Fruit fly (Drosophila melanogaster): ENCODE measurements around the gene CG9147.

Gene CG9147

dm6 chr2L:6037830-6038229 lies 28.0 kb upstream of the CG9147 start, which contains the start of the genes CG9117 and CG31643 (continued):
- peak; percentile 32 for TF ChIP-seq cwo (GFP tag; optimal IDR thresholded peaks at IDR 0.05)
- TF ChIP-seq CG33213 (GFP tag; optimal IDR thresholded peaks at IDR 0.05), result peak; percentile 47
- TF ChIP-seq jing (GFP tag; optimal IDR thresholded peaks at IDR 0.05), result no peak
- TF ChIP-seq CG9727 (GFP tag; optimal IDR thresholded peaks at IDR 0.05), result peak; percentile 51
- no peak for TF ChIP-seq inv (GFP tag; IDR thresholded peaks at IDR 0.05; ENCODE audit: partially characterized antibody)
- TF ChIP-seq CG10147 (GFP tag; optimal IDR thresholded peaks at IDR 0.05), result peak; percentile 21
- TF ChIP-seq sna (GFP tag; IDR thresholded peaks at IDR 0.05; ENCODE audit: partially characterized antibody), result no peak
- TF ChIP-seq CG11560 (tag; IDR thresholded peaks at IDR 0.05), result no peak
- TF ChIP-seq pum (GFP tag; optimal IDR thresholded peaks at IDR 0.05), result peak; percentile 13
- TF ChIP-seq CG32532 (GFP tag; IDR thresholded peaks at IDR 0.05), result peak; percentile 52
- TF ChIP-seq CG7372 (GFP tag; IDR thresholded peaks at IDR 0.05), result no peak
- peak; percentile 55 for TF ChIP-seq lbe (GFP tag; optimal IDR thresholded peaks at IDR 0.05)
- TF ChIP-seq exex (tag; optimal IDR thresholded peaks at IDR 0.05), result peak; percentile 60
- peak; percentile 56 for TF ChIP-seq CG13775 (GFP tag; optimal IDR thresholded peaks at IDR 0.05)
- TF ChIP-seq CG14710 (tag; optimal IDR thresholded peaks at IDR 0.05), result peak; percentile 88
- no peak for TF ChIP-seq CG18619 (GFP tag; optimal IDR thresholded peaks at IDR 0.05)
- TF ChIP-seq insv (GFP tag; optimal IDR thresholded peaks at IDR 0.05), result no peak
- TF ChIP-seq Gug (GFP tag; IDR thresholded peaks at IDR 0.05), result no peak
- TF ChIP-seq gce (GFP tag; IDR thresholded peaks at IDR 0.05), result no peak
- peak; percentile 42 for TF ChIP-seq eyg (GFP tag; optimal IDR thresholded peaks at IDR 0.05)
- no peak for TF ChIP-seq CG30431 (GFP tag; optimal IDR thresholded peaks at IDR 0.05)
- no peak for TF ChIP-seq CG3281 (GFP tag; optimal IDR thresholded peaks at IDR 0.05)
- peak; percentile 60 for TF ChIP-seq CG9932 (GFP tag; IDR thresholded peaks at IDR 0.05)
- TF ChIP-seq crc (GFP tag; optimal IDR thresholded peaks at IDR 0.05), result peak; percentile 4
- peak; percentile 64 for TF ChIP-seq pzg (GFP tag; optimal IDR thresholded peaks at IDR 0.05)
- no peak for TF ChIP-seq cg (GFP tag; optimal IDR thresholded peaks at IDR 0.05)
- no peak for TF ChIP-seq NC2α (GFP tag; optimal IDR thresholded peaks at IDR 0.05)
- TF ChIP-seq CG2199 (GFP tag; IDR thresholded peaks at IDR 0.05), result no peak
- TF ChIP-seq rib (GFP tag; IDR thresholded peaks at IDR 0.05), result no peak
- TF ChIP-seq otp (GFP tag; IDR thresholded peaks at IDR 0.05), result no peak
- peak; percentile 35 for TF ChIP-seq maf-S (GFP tag; optimal IDR thresholded peaks at IDR 0.05)
- TF ChIP-seq CG4707 (GFP tag; optimal IDR thresholded peaks at IDR 0.05), result no peak
- TF ChIP-seq CG8089 (GFP tag; optimal IDR thresholded peaks at IDR 0.05), result no peak
- peak; percentile 58 for TF ChIP-seq tx (GFP tag; optimal IDR thresholded peaks at IDR 0.05)
- TF ChIP-seq eve (GFP tag; optimal IDR thresholded peaks at IDR 0.05), result no peak
- TF ChIP-seq CG15073 (GFP tag; optimal IDR thresholded peaks at IDR 0.05), result no peak
- TF ChIP-seq CG34376 (GFP tag; optimal IDR thresholded peaks at IDR 0.05), result peak; percentile 59
- peak; percentile 76 for TF ChIP-seq CG12391 (tag; optimal IDR thresholded peaks at IDR 0.05)
- peak; percentile 82 for TF ChIP-seq lilli (GFP tag; optimal IDR thresholded peaks at IDR 0.05)
- TF ChIP-seq CG1792 (GFP tag; optimal IDR thresholded peaks at IDR 0.05), result no peak
- TF ChIP-seq Six4 (GFP tag; optimal IDR thresholded peaks at IDR 0.05), result peak; percentile 54
- no peak for TF ChIP-seq sc (optimal IDR thresholded peaks at IDR 0.05)
- no peak for TF ChIP-seq sc (GFP tag; optimal IDR thresholded peaks at IDR 0.05)
- TF ChIP-seq ewg (GFP tag; optimal IDR thresholded peaks at IDR 0.05), result peak; percentile 28
- TF ChIP-seq CG9797 (GFP tag; optimal IDR thresholded peaks at IDR 0.05), result no peak
- peak; percentile 91 for TF ChIP-seq Med (GFP tag)
- TF ChIP-seq dysf (GFP tag; IDR thresholded peaks at IDR 0.05), result 0 out of 3 replicates have a peak, but pooled peaks have one; percentile 6
- TF ChIP-seq CG18764 (GFP tag; optimal IDR thresholded peaks at IDR 0.05), result peak; percentile 41
- TF ChIP-seq dati (GFP tag; IDR thresholded peaks at IDR 0.05), result no peak
- TF ChIP-seq CG4820 (GFP tag; optimal IDR thresholded peaks at IDR 0.05), result peak; percentile 49
- TF ChIP-seq MESR4 (GFP tag; optimal IDR thresholded peaks at IDR 0.05), result no peak
- TF ChIP-seq Asciz (GFP tag; optimal IDR thresholded peaks at IDR 0.05), result no peak
- no peak for TF ChIP-seq Hr39 (optimal IDR thresholded peaks at IDR 0.05)

All from whole organism, embryonic.